Worm (Caenorhabditis elegans) whole organism, L4/young adult: Measurements from ENCODE around the gene npp-21.

Experiments
- W03F9.2 ChIP-seq: fragments of 150-350 bp; optimal IDR thresholded peaks from 2 replicates; lab custom pipeline; 2014; ENCODE audit warnings: missing biosample characterization, missing genetic modification characterization
- dao-5 ChIP-seq: sonication (generic microtip); optimal IDR thresholded peaks from 2 replicates; lab custom pipeline; 2016; ENCODE audit warnings: missing genotype, missing genetic modification characterization, moderate library complexity, missing compliant biosample characterization
- him-1 ChIP-seq: sonication (generic microtip); optimal IDR thresholded peaks from 2 replicates; lab custom pipeline; 2016; ENCODE audit warnings: missing genotype, missing genetic modification reagents, missing genetic modification characterization, missing compliant biosample characterization

- no peak for TF ChIP-seq dao-5 (tag; lab: Kevin White, UChicago)
- TF ChIP-seq him-1 (tag; lab: Kevin White, UChicago): no peak
- no peak for TF ChIP-seq W03F9.2 (tag; lab: Kevin White, UChicago)
Measured at ce11 chrII:7624272-7624671, 24.8 kb downstream of the npp-21 start.
